Fruit fly (Drosophila melanogaster): ENCODE data around the gene CG9922.

The CG9922 gene

DNA sequence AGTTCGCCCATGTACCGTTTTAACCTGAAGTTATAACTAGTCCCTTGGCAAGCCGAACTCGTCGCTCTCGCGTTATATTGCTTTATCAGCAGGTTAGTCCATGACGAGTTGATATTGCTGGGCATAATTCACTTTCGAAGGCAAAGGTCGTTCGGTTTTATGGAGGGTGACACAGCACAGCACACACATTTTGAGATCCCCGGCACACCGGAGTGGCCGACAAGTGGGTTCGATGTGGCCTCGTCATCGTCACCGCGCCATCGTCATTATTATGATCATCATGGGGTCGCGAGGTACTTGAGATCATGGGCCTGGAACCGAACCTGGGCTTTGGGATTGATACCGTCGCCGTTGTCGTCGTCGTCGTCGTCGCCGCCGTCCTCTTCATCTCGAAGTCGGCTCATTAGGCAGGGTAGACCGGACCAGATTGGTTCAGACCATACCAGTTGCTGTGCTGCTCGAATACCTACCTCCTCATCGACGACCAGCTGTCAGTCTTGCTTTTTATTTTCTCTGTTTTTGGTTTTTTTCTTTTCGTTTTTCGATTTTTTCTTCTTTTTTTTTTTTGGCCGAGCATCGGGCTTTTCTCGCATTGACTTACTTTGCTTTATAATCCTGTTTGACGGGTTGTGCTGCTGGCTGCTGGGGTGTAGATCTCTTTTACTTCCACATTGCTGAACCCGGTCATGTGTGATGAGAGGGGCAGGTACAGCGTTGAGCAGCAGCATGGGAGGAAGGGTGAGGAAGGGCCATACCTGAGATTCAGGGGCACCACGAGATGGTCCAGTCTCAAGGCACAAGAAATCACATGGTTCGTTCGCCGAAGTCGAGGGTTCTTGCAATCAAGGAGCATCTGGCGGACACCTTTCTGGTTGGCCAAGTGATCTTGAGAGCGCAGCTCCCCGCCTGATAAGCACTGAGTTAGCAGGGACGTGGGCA lies 25.1 kb upstream of the CG9922 start:
- TF ChIP-seq EcR (GFP tag; optimal IDR thresholded peaks at IDR 0.05) (peak in 1 of 2 experiments; percentile 50), pan (optimal IDR thresholded peaks at IDR 0.05) (no peak)

DNA sequence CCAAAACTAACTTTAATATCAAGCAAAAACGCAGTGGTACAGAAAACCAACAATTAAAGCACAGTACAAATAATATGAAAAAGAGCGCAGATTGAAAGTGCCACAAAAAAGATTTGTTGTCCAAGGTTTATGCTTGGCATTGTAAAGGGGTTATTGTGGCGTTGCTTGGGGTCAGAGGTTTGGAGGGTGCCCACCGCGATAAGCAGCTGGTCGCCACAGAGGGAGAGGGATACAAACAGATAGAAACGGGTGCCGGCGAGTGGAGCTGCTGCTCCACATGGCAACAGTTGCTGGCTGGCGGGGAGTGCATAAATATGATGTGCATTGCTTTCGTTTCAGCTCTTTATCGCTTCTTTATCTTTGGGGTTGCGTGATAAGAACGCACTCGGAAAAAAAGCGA lies 24.2 kb upstream of the CG9922 start:
- TF ChIP-seq psq (optimal IDR thresholded peaks at IDR 0.05): no peak
- TF ChIP-seq usp (GFP tag; optimal IDR thresholded peaks at IDR 0.05): no peak
- TF ChIP-seq EcR (GFP tag; optimal IDR thresholded peaks at IDR 0.05): no peak

dm6 chr3R:14059703-14060300 lies 23.6 kb upstream of the CG9922 start:
- TF ChIP-seq CG8478 (optimal IDR thresholded peaks at IDR 0.05): no peak
- TF ChIP-seq psq (optimal IDR thresholded peaks at IDR 0.05): no peak

dm6 chr3R:14058531-14059431 lies 22.6 kb upstream of the CG9922 start:
- TF ChIP-seq pan (optimal IDR thresholded peaks at IDR 0.05) (no peak), CG8478 (optimal IDR thresholded peaks at IDR 0.05) (no peak), usp (GFP tag; optimal IDR thresholded peaks at IDR 0.05) (no peak), psq (optimal IDR thresholded peaks at IDR 0.05) (no peak), Dll (optimal IDR thresholded peaks at IDR 0.05) (no peak), EcR (GFP tag; optimal IDR thresholded peaks at IDR 0.05) (no peak)

- no peak for TF ChIP-seq usp (GFP tag; optimal IDR thresholded peaks at IDR 0.05)
- TF ChIP-seq EcR (GFP tag; optimal IDR thresholded peaks at IDR 0.05): no peak
- no peak for TF ChIP-seq CG8478 (optimal IDR thresholded peaks at IDR 0.05)
- TF ChIP-seq psq (optimal IDR thresholded peaks at IDR 0.05): no peak
- no peak for TF ChIP-seq Dll (optimal IDR thresholded peaks at IDR 0.05)
- TF ChIP-seq pan (optimal IDR thresholded peaks at IDR 0.05): no peak
Measured at dm6 chr3R:14057132-14057855, 21.1 kb upstream of the CG9922 start.

- TF ChIP-seq Dll (optimal IDR thresholded peaks at IDR 0.05) (peak; percentile 27), CG8478 (optimal IDR thresholded peaks at IDR 0.05) (no peak)
Measured at dm6 chr3R:14056320-14057053, 20.3 kb upstream of the CG9922 start, which contains the start of gene foxo. foxo (plus strand) TSS chr3R:14056945.

DNA sequence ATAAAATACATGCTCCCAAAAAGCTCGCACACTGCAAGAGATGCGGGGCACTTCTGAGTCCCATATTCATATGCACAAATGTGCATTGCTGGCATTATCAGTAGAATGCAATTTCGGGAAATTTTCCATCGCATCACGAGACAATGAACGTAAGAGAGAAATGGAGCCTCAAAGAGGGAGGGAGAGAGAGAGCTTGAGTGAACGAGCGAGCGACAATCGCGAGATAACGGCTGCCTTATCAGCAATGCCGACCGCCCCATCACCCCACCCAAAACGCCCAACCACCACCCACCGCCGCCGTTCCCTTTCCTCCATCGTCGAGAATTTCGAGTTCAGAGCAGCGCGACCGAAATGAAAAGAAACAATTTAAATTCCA lies 19.7 kb upstream of the CG9922 start:
- TF ChIP-seq CG8478 (optimal IDR thresholded peaks at IDR 0.05) (no peak), EcR (GFP tag; optimal IDR thresholded peaks at IDR 0.05) (peak in 1 of 2 experiments; percentile 42)

dm6 chr3R:14054103-14054502 lies 17.9 kb upstream of the CG9922 start:
- TF ChIP-seq CG8478 (optimal IDR thresholded peaks at IDR 0.05) (no peak), Dll (optimal IDR thresholded peaks at IDR 0.05) (no peak), EcR (GFP tag; optimal IDR thresholded peaks at IDR 0.05) (no peak), usp (GFP tag; optimal IDR thresholded peaks at IDR 0.05) (no peak)

DNA sequence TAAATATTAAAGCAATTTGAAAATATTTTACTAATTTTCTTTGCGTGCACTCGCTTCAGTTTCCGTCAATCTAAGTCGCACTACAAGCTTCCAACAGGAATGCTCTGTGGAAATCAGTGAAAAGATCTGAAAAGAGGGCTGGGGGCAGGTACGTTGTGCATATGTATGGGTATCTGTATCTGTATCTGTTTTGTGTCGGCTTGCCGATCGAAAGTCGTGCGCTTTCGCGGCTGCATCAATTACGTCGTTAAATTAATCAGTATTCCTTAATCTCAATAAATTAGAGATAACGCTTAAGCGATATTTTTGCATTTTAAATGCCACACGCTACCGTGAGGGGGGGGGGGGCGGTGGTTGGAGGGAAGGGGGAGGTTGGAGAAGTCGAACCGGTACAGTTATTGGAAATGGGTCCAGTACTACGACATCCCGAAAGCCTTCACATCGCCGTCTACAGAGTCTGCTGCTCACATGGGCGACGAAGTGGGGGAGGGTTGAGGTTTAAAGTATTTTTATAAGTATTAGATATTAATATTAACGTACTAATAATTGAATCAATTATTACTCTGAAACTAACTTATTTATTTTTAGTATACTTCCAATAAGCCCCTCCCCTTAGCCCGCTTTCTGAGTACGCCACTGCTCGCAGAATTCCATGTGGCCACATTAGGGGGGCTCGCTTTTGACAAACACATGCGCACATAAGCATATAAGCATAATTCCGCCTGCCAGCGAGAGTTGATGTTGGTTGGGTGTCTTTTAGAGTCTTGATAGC lies 17.0 kb upstream of the CG9922 start:
- no peak for TF ChIP-seq psq (optimal IDR thresholded peaks at IDR 0.05)
- no peak for TF ChIP-seq usp (GFP tag; optimal IDR thresholded peaks at IDR 0.05)
- no peak for TF ChIP-seq EcR (GFP tag; optimal IDR thresholded peaks at IDR 0.05)
- TF ChIP-seq CG8478 (optimal IDR thresholded peaks at IDR 0.05): no peak
- TF ChIP-seq pan (optimal IDR thresholded peaks at IDR 0.05): no peak
- TF ChIP-seq Dll (optimal IDR thresholded peaks at IDR 0.05): no peak

DNA sequence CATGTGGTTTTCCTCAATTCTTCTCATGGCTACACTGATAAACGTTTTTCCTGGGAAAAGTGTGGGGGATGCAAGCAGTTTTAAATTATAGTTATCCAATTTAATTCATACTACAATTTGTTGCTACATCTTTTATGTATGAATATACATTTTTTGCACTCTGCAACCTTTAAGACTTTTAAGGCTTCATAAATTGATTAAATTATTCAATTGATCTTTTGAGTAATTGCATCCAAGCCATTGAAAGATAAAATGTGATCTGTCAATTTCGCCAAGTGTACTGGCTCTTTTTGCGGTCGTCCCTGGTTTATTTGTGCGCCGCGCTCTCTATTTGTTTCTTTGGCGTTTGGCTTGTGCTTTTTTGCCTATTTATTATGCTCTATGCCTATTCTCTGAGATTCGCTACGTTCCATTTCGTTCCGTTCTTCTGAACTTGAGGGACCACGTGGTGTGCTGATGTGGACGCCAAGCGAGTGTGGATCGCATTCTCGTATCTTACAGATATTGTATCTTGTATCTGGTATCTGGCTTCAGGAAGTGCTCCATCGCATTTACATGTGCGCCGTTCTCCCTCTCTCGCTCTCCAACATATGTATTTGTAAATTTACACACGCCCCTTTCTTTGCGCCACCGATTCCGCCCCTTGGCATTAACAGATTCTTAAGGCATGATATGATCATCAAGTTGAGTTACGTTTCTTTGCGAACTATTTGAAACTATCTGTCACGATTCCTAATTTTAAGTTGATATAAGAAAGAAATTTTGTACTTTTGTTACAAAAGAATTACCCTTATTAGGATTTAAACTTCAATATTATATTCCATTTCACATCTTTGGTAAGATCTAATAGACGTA lies 16.2 kb upstream of the CG9922 start:
- no peak for TF ChIP-seq CG8478 (optimal IDR thresholded peaks at IDR 0.05)
- no peak for TF ChIP-seq Dll (optimal IDR thresholded peaks at IDR 0.05)
- TF ChIP-seq EcR (GFP tag; optimal IDR thresholded peaks at IDR 0.05): no peak
- no peak for TF ChIP-seq usp (GFP tag; optimal IDR thresholded peaks at IDR 0.05)
- TF ChIP-seq pan (optimal IDR thresholded peaks at IDR 0.05): no peak
- TF ChIP-seq psq (optimal IDR thresholded peaks at IDR 0.05): no peak

Data from whole organism.